Worm (Caenorhabditis elegans) whole organism, L1 larva: Measurements from ENCODE around the gene M163.22.
A peak's percentile ranks its signal among the peaks of the same experiment; 100 is the strongest.

ENCODE experiments used
- C04F5.9 ChIP-seq: sonication (generic microtip); optimal IDR thresholded peaks from 2 replicates; lab custom pipeline; 2016; ENCODE audit warnings: missing genetic modification characterization, missing compliant biosample characterization
- C16A3.4 ChIP-seq: fragments of 150-350 bp; optimal IDR thresholded peaks from 2 replicates; lab custom pipeline; 2014; ENCODE audit warnings: missing biosample characterization, missing genetic modification characterization
- C34B4.2 ChIP-seq: sonication (generic microtip); optimal IDR thresholded peaks from 2 replicates; lab custom pipeline; 2017; ENCODE audit warnings: mild to moderate bottlenecking, missing genetic modification characterization, missing compliant biosample characterization
- F16B12.6 ChIP-seq: fragments of 150-350 bp; optimal IDR thresholded peaks from 2 replicates; lab custom pipeline; 2014; ENCODE audit warnings: missing biosample characterization, missing genetic modification characterization
- aha-1 ChIP-seq: fragments of 150-350 bp; optimal IDR thresholded peaks from 2 replicates; lab custom pipeline; 2014; ENCODE audit warnings: missing biosample characterization, missing genetic modification characterization
- alr-1 ChIP-seq: fragments of 200-800 bp; sonication (Bioruptor generic); optimal IDR thresholded peaks from 2 replicates; lab custom pipeline; 2018; ENCODE audit warnings: borderline replicate concordance, mild to moderate bottlenecking, missing genetic modification characterization, missing compliant biosample characterization
- ceh-82 ChIP-seq, 3 experiments: fragments of 150-350 bp in 1 of 3; sonication (generic microtip) in 2 of 3; optimal IDR thresholded peaks; 2 replicates each; lab custom pipeline; 2014 to 2017; ENCODE audit warnings: missing biosample characterization in 3 of 3, missing genetic modification characterization in 3 of 3
- ceh-88 ChIP-seq: fragments of 200-800 bp; sonication (Bioruptor generic); IDR thresholded peaks from 2 replicates; pipeline ENCODE4 v1.3.6; 2022; ENCODE audit warnings: missing genetic modification characterization, missing compliant biosample characterization
- ces-1 ChIP-seq: fragments of 150-350 bp; optimal IDR thresholded peaks from 2 replicates; lab custom pipeline; 2014; ENCODE audit warnings: missing biosample characterization, missing genetic modification reagents, missing genetic modification characterization
- dsc-1 ChIP-seq: sonication (generic microtip); optimal IDR thresholded peaks from 2 replicates; lab custom pipeline; 2016; ENCODE audit warnings: mild to moderate bottlenecking, missing genetic modification characterization, missing compliant biosample characterization
- egl-13 ChIP-seq: sonication (generic microtip); optimal IDR thresholded peaks from 2 replicates; lab custom pipeline; 2016; ENCODE audit warnings: missing genotype, missing genetic modification reagents, missing genetic modification characterization, missing compliant biosample characterization
- egl-27 ChIP-seq, 2 experiments: fragments of 150-350 bp in 1 of 2; sonication (generic microtip); optimal IDR thresholded peaks; 3 replicates each; lab custom pipeline; 2017 to 2018; ENCODE audit warnings: missing biosample characterization in 2 of 2, missing genetic modification characterization in 2 of 2, missing genetic modification reagents in 2 of 2
- elt-2 ChIP-seq: sonication (generic microtip); optimal IDR thresholded peaks from 2 replicates; lab custom pipeline; 2016; ENCODE audit warnings: missing genetic modification characterization, mild to moderate bottlenecking, inconsistent platforms, missing compliant biosample characterization, missing genetic modification reagents
- ets-5 ChIP-seq: fragments of 200-800 bp; sonication (Bioruptor generic); IDR thresholded peaks from 2 replicates; pipeline ENCODE4 v1.3.6; 2022; ENCODE audit warnings: missing genetic modification characterization, missing compliant biosample characterization
- fkh-4 ChIP-seq: sonication (generic microtip); optimal IDR thresholded peaks from 2 replicates; lab custom pipeline; 2016; ENCODE audit warnings: missing compliant biosample characterization, missing genetic modification characterization, borderline replicate concordance
- fkh-8 ChIP-seq: sonication (generic microtip); optimal IDR thresholded peaks from 2 replicates; lab custom pipeline; 2016; ENCODE audit warnings: mild to moderate bottlenecking, missing genetic modification characterization, missing compliant biosample characterization
- fos-1 ChIP-seq: fragments of 150-350 bp; optimal IDR thresholded peaks from 2 replicates; lab custom pipeline; 2014; ENCODE audit warnings: missing biosample characterization, missing genetic modification characterization
- hpl-2 ChIP-seq: fragments of 150-350 bp; optimal IDR thresholded peaks from 2 replicates; lab custom pipeline; 2014; ENCODE audit warnings: missing biosample characterization, missing genetic modification reagents, missing genetic modification characterization
- irx-1 ChIP-seq: sonication (generic microtip); optimal IDR thresholded peaks from 2 replicates; lab custom pipeline; 2016; ENCODE audit warnings: missing genetic modification characterization, missing compliant biosample characterization
- jun-1 ChIP-seq: fragments of 150-350 bp; optimal IDR thresholded peaks from 2 replicates; lab custom pipeline; 2014; ENCODE audit warnings: missing biosample characterization, missing genetic modification reagents, missing genetic modification characterization
- lin-14 ChIP-seq: fragments of 200-800 bp; sonication (Bioruptor generic); optimal IDR thresholded peaks from 2 replicates; lab custom pipeline; 2018; ENCODE audit warnings: mild to moderate bottlenecking, missing genetic modification characterization, moderate library complexity, missing compliant biosample characterization
- lin-15B ChIP-seq: fragments of 150-350 bp; sonication (generic microtip); optimal IDR thresholded peaks from 3 replicates; lab custom pipeline; 2014; ENCODE audit warnings: missing biosample characterization, missing genetic modification characterization
- lin-35 ChIP-seq, 2 experiments: fragments of 150-350 bp; optimal IDR thresholded peaks; 2 replicates each; lab custom pipeline; 2014; ENCODE audit warnings: missing biosample characterization in 2 of 2, missing genetic modification characterization in 2 of 2, missing genetic modification reagents in 2 of 2
- lir-3 ChIP-seq: sonication (generic microtip); optimal IDR thresholded peaks from 2 replicates; lab custom pipeline; 2016; ENCODE audit warnings: mild to moderate bottlenecking, missing genetic modification characterization, moderate library complexity, missing compliant biosample characterization; ENCODE audit not compliant: poor library complexity
- nhr-12 ChIP-seq: sonication (generic microtip); optimal IDR thresholded peaks from 2 replicates; lab custom pipeline; 2017; ENCODE audit warnings: missing biosample characterization, missing genetic modification characterization
- nhr-19 ChIP-seq: fragments of 200-800 bp; sonication (Bioruptor generic); conservative IDR thresholded peaks from 2 replicates; pipeline ENCODE4 v1.3.6; 2022; ENCODE audit warnings: missing genetic modification characterization, missing compliant biosample characterization
- nhr-20 ChIP-seq: sonication (generic microtip); optimal IDR thresholded peaks from 2 replicates; lab custom pipeline; 2016; ENCODE audit warnings: mild to moderate bottlenecking, missing genetic modification characterization, missing compliant biosample characterization
- nhr-47 ChIP-seq: sonication (generic microtip); optimal IDR thresholded peaks from 2 replicates; lab custom pipeline; 2016; ENCODE audit warnings: mild to moderate bottlenecking, missing genetic modification characterization, moderate library complexity, missing compliant biosample characterization
- nhr-71 ChIP-seq: sonication (generic microtip); optimal IDR thresholded peaks from 2 replicates; lab custom pipeline; 2016; ENCODE audit warnings: mild to moderate bottlenecking, missing genetic modification characterization, moderate library complexity, missing compliant biosample characterization
- nhr-76 ChIP-seq: sonication (generic microtip); optimal IDR thresholded peaks from 2 replicates; lab custom pipeline; 2017; ENCODE audit warnings: missing biosample characterization, missing genetic modification characterization
- nhr-77 ChIP-seq: fragments of 150-350 bp; optimal IDR thresholded peaks from 2 replicates; lab custom pipeline; 2014; ENCODE audit warnings: missing biosample characterization, missing genetic modification characterization
- nhr-84 ChIP-seq: sonication (generic microtip); optimal IDR thresholded peaks from 2 replicates; lab custom pipeline; 2017; ENCODE audit warnings: missing biosample characterization, missing genetic modification characterization
- nhr-85 ChIP-seq: sonication (generic microtip); peaks from one replicate; lab custom pipeline; 2016; ENCODE audit warnings: missing genetic modification characterization, inconsistent platforms, missing compliant biosample characterization
- nhr-90 ChIP-seq: sonication (generic microtip); optimal IDR thresholded peaks from 2 replicates; lab custom pipeline; 2016; ENCODE audit warnings: mild to moderate bottlenecking, missing genetic modification characterization, missing compliant biosample characterization; ENCODE audit not compliant: poor library complexity
- pqm-1 ChIP-seq: sonication (generic microtip); optimal IDR thresholded peaks from 3 replicates; lab custom pipeline; 2017; ENCODE audit warnings: missing biosample characterization, missing genetic modification characterization
- rnt-1 ChIP-seq: sonication (generic microtip); optimal IDR thresholded peaks from 2 replicates; lab custom pipeline; 2016; ENCODE audit warnings: mild to moderate bottlenecking, missing genetic modification characterization, moderate library complexity, missing compliant biosample characterization
- skn-1 ChIP-seq: fragments of 150-350 bp; optimal IDR thresholded peaks from 2 replicates; lab custom pipeline; 2014; ENCODE audit warnings: missing biosample characterization, missing genetic modification characterization
- snpc-4 ChIP-seq: fragments of 150-350 bp; optimal IDR thresholded peaks from 2 replicates; lab custom pipeline; 2014; ENCODE audit warnings: missing biosample characterization, missing genetic modification characterization
- snu-23 ChIP-seq: sonication (generic microtip); optimal IDR thresholded peaks from 2 replicates; lab custom pipeline; 2016; ENCODE audit warnings: missing genetic modification characterization, missing compliant biosample characterization
- sox-4 ChIP-seq: sonication (generic microtip); optimal IDR thresholded peaks from 2 replicates; lab custom pipeline; 2016; ENCODE audit warnings: missing genetic modification characterization, missing compliant biosample characterization
- sptf-1 ChIP-seq: fragments of 150-350 bp; optimal IDR thresholded peaks from 2 replicates; lab custom pipeline; 2014; ENCODE audit warnings: missing biosample characterization, missing genetic modification characterization
- swsn-7 ChIP-seq: sonication (generic microtip); optimal IDR thresholded peaks from 2 replicates; lab custom pipeline; 2016; ENCODE audit warnings: missing genetic modification characterization, missing compliant biosample characterization
- tlp-1 ChIP-seq: fragments of 150-350 bp; optimal IDR thresholded peaks from 2 replicates; lab custom pipeline; 2014; ENCODE audit warnings: missing biosample characterization, missing genetic modification characterization
- unc-30 ChIP-seq: sonication (generic microtip); optimal IDR thresholded peaks from 2 replicates; lab custom pipeline; 2017; ENCODE audit warnings: missing biosample characterization, missing genetic modification characterization
- vab-15 ChIP-seq: sonication (generic microtip); optimal IDR thresholded peaks from 2 replicates; lab custom pipeline; 2017; ENCODE audit warnings: missing genotype, mild to moderate bottlenecking, missing genetic modification characterization, missing compliant biosample characterization
- ztf-4 ChIP-seq: fragments of 150-350 bp; optimal IDR thresholded peaks from 2 replicates; lab custom pipeline; 2014; ENCODE audit warnings: missing biosample characterization, missing genetic modification characterization

Gene M163.22

DNA sequence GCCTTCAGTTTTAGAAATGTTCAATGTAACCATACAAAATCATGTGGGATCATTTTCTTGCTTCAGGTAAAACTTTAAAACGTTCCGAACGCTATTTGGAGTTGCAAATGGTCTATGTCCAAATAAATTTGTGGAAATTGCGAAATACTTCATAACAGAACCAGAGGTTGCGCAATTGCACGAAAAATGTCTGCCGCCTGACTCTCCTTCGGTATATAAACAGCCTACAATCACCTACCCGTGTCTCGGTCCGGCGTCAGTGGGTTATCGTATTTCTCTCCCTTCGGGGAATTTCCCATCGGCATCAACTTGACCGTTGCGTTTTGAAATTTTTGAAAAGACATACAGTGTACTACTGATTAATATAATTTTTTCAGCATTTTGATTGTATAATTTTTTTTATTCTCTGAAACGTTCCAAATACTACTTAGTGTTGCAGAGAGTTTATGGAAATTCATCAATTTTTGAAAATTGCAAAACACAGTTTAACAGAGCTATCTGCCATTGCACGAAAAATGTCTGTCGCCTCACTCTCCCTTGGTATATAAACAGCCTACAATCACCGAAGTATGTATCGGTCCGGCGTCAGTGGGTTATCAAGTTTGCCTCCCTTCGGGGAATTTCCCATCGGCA is 11.0 kb downstream of the M163.22 start (continued):
- no peak for TF ChIP-seq sox-4 (tag; lab: Kevin White, UChicago)
- no peak for TF ChIP-seq C34B4.2 (tag; lab: Kevin White, UChicago)
- peak; percentile 82 for TF ChIP-seq nhr-85 (tag; lab: Kevin White, UChicago)
- TF ChIP-seq ceh-82 (tag; optimal IDR thresholded peaks at IDR 0.05; lab: Kevin White, UChicago), result peak; percentile 38 to 57 (median 46)
- TF ChIP-seq ces-1 (GFP tag; lab: Kevin White, UChicago), result no peak
- peak; percentile 24 for TF ChIP-seq rnt-1 (tag; lab: Kevin White, UChicago)
- TF ChIP-seq lin-15B, result no peak
- no peak for TF ChIP-seq tlp-1 (tag; lab: Kevin White, UChicago)
- TF ChIP-seq sptf-1, result no peak
- peak; percentile 61 for TF ChIP-seq nhr-71 (tag; lab: Kevin White, UChicago)
- TF ChIP-seq pqm-1 (tag; lab: Kevin White, UChicago), result no peak
- no peak for TF ChIP-seq alr-1 (tag; lab: Kevin White, UChicago)
- no peak for TF ChIP-seq egl-13 (tag; lab: Kevin White, UChicago)
- peak; percentile 71 for TF ChIP-seq nhr-47 (tag; lab: Kevin White, UChicago)
- no peak for TF ChIP-seq unc-30 (tag; lab: Kevin White, UChicago)
- peak; percentile 87 for TF ChIP-seq nhr-90 (tag; lab: Kevin White, UChicago)
- TF ChIP-seq jun-1 (tag; lab: Kevin White, UChicago), result peak; percentile 51

DNA sequence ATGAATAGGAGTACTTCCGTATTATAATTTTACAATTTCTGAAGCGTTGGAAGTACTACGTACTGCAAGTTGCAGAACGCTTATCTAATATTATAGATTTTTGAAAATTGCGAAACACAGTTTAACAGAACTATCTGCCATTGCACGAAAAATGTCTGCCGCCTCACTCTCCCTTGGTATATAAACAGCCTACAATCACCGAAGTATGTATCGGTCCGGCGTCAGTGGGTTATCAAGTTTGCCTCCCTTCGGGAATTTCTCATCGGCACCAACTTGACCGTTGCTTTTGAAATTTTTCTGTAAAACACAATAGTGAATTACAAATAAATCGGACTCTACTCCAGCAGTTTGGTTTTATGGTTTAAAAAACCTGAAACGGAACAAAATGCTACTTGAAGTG is 11.6 kb downstream of the M163.22 start:
- TF ChIP-seq skn-1 (peak; percentile 2), nhr-47 (tag; lab: Kevin White, UChicago) (peak; percentile 18), lin-35 (GFP tag; optimal IDR thresholded peaks at IDR 0.05; lab: Kevin White, UChicago) (no peak), ceh-82 (tag; optimal IDR thresholded peaks at IDR 0.05; lab: Kevin White, UChicago) (no peak), elt-2 (tag; lab: Kevin White, UChicago) (peak; percentile 35), snpc-4 (tag; lab: Kevin White, UChicago) (peak; percentile 95), nhr-20 (tag; lab: Kevin White, UChicago) (peak; percentile 0), nhr-19 (0 out of 2 replicates have a peak, but pooled peaks have one; percentile 7), lin-14 (GFP tag; lab: Kevin White, UChicago) (no peak), egl-13 (tag; lab: Kevin White, UChicago) (no peak), alr-1 (tag; lab: Kevin White, UChicago) (no peak)

DNA sequence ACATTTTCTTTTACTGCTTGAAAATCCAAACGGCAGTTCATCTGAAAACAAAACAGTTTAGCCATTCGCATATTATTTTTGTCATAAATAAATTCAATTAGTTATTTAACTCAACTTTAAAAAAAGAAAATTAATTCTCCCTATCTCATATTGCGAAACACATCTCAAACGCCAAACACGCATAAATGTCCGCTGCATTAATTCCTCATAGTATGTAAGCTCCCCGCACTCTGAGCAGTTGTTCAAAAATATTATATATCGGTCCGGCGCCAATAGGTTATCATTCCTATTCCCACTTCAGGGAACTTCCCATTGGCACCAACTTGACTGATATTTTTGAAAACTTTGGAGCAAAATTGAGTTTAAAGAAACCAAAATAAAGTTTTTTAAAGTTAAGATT is 12.5 kb downstream of the M163.22 start:
- TF ChIP-seq sox-4 (tag; lab: Kevin White, UChicago) (peak; percentile 64), unc-30 (tag; lab: Kevin White, UChicago) (no peak), C16A3.4 (no peak), tlp-1 (tag; lab: Kevin White, UChicago) (no peak), C34B4.2 (tag; lab: Kevin White, UChicago) (no peak), nhr-20 (tag; lab: Kevin White, UChicago) (peak; percentile 26), fos-1 (tag; lab: Kevin White, UChicago) (no peak), swsn-7 (peak; percentile 67), C04F5.9 (no peak), hpl-2 (GFP tag; lab: Kevin White, UChicago) (no peak), snu-23 (GFP tag; lab: Kevin White, UChicago) (peak; percentile 29), nhr-71 (tag; lab: Kevin White, UChicago) (peak; percentile 62), elt-2 (tag; lab: Kevin White, UChicago) (no peak), ceh-88 (GFP tag; lab: Robert Waterston, UW) (no peak), egl-27 (tag; optimal IDR thresholded peaks at IDR 0.05; lab: Kevin White, UChicago) (no peak), aha-1 (tag; lab: Kevin White, UChicago) (no peak), ztf-4 (tag; lab: Kevin White, UChicago) (no peak), nhr-90 (tag; lab: Kevin White, UChicago) (no peak), vab-15 (tag; lab: Kevin White, UChicago) (no peak), dsc-1 (tag; lab: Kevin White, UChicago) (peak; percentile 82), ets-5 (GFP tag; lab: Robert Waterston, UW) (no peak), nhr-19 (peak; percentile 20), alr-1 (tag; lab: Kevin White, UChicago) (no peak), fkh-4 (tag; lab: Kevin White, UChicago) (no peak), irx-1 (tag; lab: Kevin White, UChicago) (no peak), lir-3 (tag; lab: Kevin White, UChicago) (peak; percentile 28), nhr-77 (tag; lab: Kevin White, UChicago) (no peak), nhr-76 (tag; lab: Kevin White, UChicago) (no peak), sptf-1 (no peak), nhr-84 (tag; lab: Kevin White, UChicago) (no peak), fkh-8 (peak; percentile 61), F16B12.6 (tag; lab: Kevin White, UChicago) (no peak), nhr-12 (no peak)
